Fruit fly (Drosophila melanogaster): ENCODE results near the gene CG31668.

CG31668 gene

dm6 chr2L:2180120-2180539 lies 25.8 kb downstream of the CG31668 start (continued):
- TF ChIP-seq fd64A (GFP tag; optimal IDR thresholded peaks at IDR 0.05): peak; percentile 82
- TF ChIP-seq CG4707 (GFP tag; optimal IDR thresholded peaks at IDR 0.05): peak; percentile 82
- peak; percentile 53 for TF ChIP-seq CG7987 (GFP tag; optimal IDR thresholded peaks at IDR 0.05)
- peak; percentile 57 for TF ChIP-seq Jarid2 (GFP tag; optimal IDR thresholded peaks at IDR 0.05)
- peak; percentile 42 for TF ChIP-seq schlank (tag; optimal IDR thresholded peaks at IDR 0.05)
- TF ChIP-seq cas (GFP tag; IDR thresholded peaks at IDR 0.05): peak; percentile 37; the same call in 1 of the 2 replicates
- TF ChIP-seq Scr (GFP tag; IDR thresholded peaks at IDR 0.05; ENCODE audit: partially characterized antibody): no peak
- TF ChIP-seq CTCF (GFP tag; optimal IDR thresholded peaks at IDR 0.05): peak; percentile 59
- TF ChIP-seq wdn (GFP tag; IDR thresholded peaks at IDR 0.05): peak; percentile 81
- peak; percentile 51; the same call in 1 of the 4 replicates for TF ChIP-seq chinmo (GFP tag; IDR thresholded peaks at IDR 0.05; ENCODE audit: partially characterized antibody)
- TF ChIP-seq zf30C (GFP tag; optimal IDR thresholded peaks at IDR 0.05): peak; percentile 76
- peak; percentile 70 for TF ChIP-seq CG31388 (GFP tag; optimal IDR thresholded peaks at IDR 0.05)
- peak; percentile 92 for TF ChIP-seq sisA (GFP tag; IDR thresholded peaks at IDR 0.05)
- peak; percentile 80 for TF ChIP-seq cato (GFP tag; optimal IDR thresholded peaks at IDR 0.05; ENCODE audit: borderline replicate concordance)
- TF ChIP-seq Fer3 (tag; optimal IDR thresholded peaks at IDR 0.05): peak; percentile 88
- TF ChIP-seq B-H1 (GFP tag; IDR thresholded peaks at IDR 0.05): peak; percentile 85
- no peak for TF ChIP-seq hth (optimal IDR thresholded peaks at IDR 0.05)
- peak; percentile 52; the same call in 1 of the 3 replicates for TF ChIP-seq CG6175 (GFP tag; IDR thresholded peaks at IDR 0.05)
- TF ChIP-seq h (optimal IDR thresholded peaks at IDR 0.05): no peak
- TF ChIP-seq C15 (GFP tag; IDR thresholded peaks at IDR 0.05): 0 out of 3 replicates have a peak, but pooled peaks have one; percentile 59
- no peak for TF ChIP-seq hbn (GFP tag; IDR thresholded peaks at IDR 0.05; ENCODE audit: partially characterized antibody)
- peak; percentile 82 for TF ChIP-seq cwo (GFP tag; optimal IDR thresholded peaks at IDR 0.05)
- peak; percentile 91 for TF ChIP-seq tin (GFP tag; optimal IDR thresholded peaks at IDR 0.05)
- TF ChIP-seq Ada2b (GFP tag; IDR thresholded peaks at IDR 0.05): peak; percentile 91
- TF ChIP-seq Sox100B (GFP tag; optimal IDR thresholded peaks at IDR 0.05): peak; percentile 89
- peak; percentile 59 for TF ChIP-seq CG4360 (GFP tag; IDR thresholded peaks at IDR 0.05)
- peak; percentile 15 for TF ChIP-seq Myb (GFP tag; optimal IDR thresholded peaks at IDR 0.05)
- peak; percentile 67 for TF ChIP-seq CG12155 (GFP tag; optimal IDR thresholded peaks at IDR 0.05)
- peak; percentile 74 for TF ChIP-seq CG17186 (GFP tag; optimal IDR thresholded peaks at IDR 0.05)
- TF ChIP-seq Asciz (GFP tag; optimal IDR thresholded peaks at IDR 0.05): peak; percentile 92
- TF ChIP-seq Mes4 (GFP tag; optimal IDR thresholded peaks at IDR 0.05): peak; percentile 76
- peak; percentile 81 for TF ChIP-seq nau (GFP tag; optimal IDR thresholded peaks at IDR 0.05)
- TF ChIP-seq CG12769 (tag; optimal IDR thresholded peaks at IDR 0.05): peak; percentile 89
- TF ChIP-seq insv (GFP tag; optimal IDR thresholded peaks at IDR 0.05): no peak

dm6 chr2L:2179366-2179765 lies 26.6 kb downstream of the CG31668 start:
- peak; percentile 74 for TF ChIP-seq NfI (GFP tag; optimal IDR thresholded peaks at IDR 0.05)
- peak; percentile 59 for TF ChIP-seq tio (GFP tag; optimal IDR thresholded peaks at IDR 0.05)
- TF ChIP-seq CG2678 (tag; optimal IDR thresholded peaks at IDR 0.05): peak; percentile 86
- peak; percentile 8 for TF ChIP-seq Vsx1 (GFP tag; optimal IDR thresholded peaks at IDR 0.05)
- no peak for TF ChIP-seq CTCF (GFP tag; optimal IDR thresholded peaks at IDR 0.05)
- no peak for TF ChIP-seq fd102C (GFP tag; optimal IDR thresholded peaks at IDR 0.05)
- TF ChIP-seq Dip2 (GFP tag; IDR thresholded peaks at IDR 0.05): no peak
- peak; percentile 72 for TF ChIP-seq CG6272 (GFP tag; IDR thresholded peaks at IDR 0.05)
- no peak for TF ChIP-seq CG6791 (GFP tag; IDR thresholded peaks at IDR 0.05; ENCODE audit: partially characterized antibody)
- TF ChIP-seq CG42726 (GFP tag; IDR thresholded peaks at IDR 0.05; ENCODE audit: partially characterized antibody): no peak
- peak; percentile 46 for TF ChIP-seq Nf-YB (GFP tag; optimal IDR thresholded peaks at IDR 0.05)
- TF ChIP-seq CG6689 (GFP tag; IDR thresholded peaks at IDR 0.05): peak; percentile 58
- TF ChIP-seq CG10267 (tag; optimal IDR thresholded peaks at IDR 0.05): no peak
- peak; percentile 72; the same call in 2 of the 3 replicates for TF ChIP-seq CG11456 (GFP tag; IDR thresholded peaks at IDR 0.05)
- peak; percentile 71 for TF ChIP-seq Atf-2 (GFP tag; optimal IDR thresholded peaks at IDR 0.05)
- peak; percentile 73 for TF ChIP-seq E2f1 (GFP tag; IDR thresholded peaks at IDR 0.05)
- TF ChIP-seq Poxn (GFP tag; IDR thresholded peaks at IDR 0.05): no peak
- peak; percentile 74 for TF ChIP-seq Side (GFP tag; optimal IDR thresholded peaks at IDR 0.05)
- no peak for TF ChIP-seq D (optimal IDR thresholded peaks at IDR 0.05)
- no peak for TF ChIP-seq D (GFP tag; optimal IDR thresholded peaks at IDR 0.05)
